Worm (Caenorhabditis elegans): ENCODE data around the gene srr-7.

srr-7 gene

ce11 chrV:15087207-15087706 lies 40.8 kb upstream of the srr-7 start, which contains the start of the genes C01G10.15 and C01G10.6:
C01G10.15 (minus strand) TSS chrV:15087307.
C01G10.6 (plus strand) TSS chrV:15087656.
- TF ChIP-seq drap-1 (GFP tag; optimal IDR thresholded peaks at IDR 0.05): no peak

DNA sequence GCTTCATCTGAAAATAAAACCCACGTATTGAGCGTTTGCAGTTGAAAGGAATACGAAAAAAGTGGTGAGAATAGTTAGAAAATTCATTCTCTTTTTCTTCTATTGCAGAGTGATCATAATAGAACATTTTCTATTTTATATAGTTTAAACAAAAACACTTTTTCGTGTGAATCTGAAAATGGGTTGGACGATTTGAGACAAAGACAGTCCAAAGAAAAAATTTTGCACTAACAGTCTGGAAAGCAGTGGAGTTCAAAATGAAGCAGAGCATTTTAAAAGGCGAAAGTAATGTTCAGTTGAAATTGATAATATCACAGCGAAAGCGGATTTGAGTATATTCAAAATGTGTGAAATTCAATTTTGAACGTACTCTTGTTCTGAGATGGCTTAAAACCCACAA lies 39.4 kb upstream of the srr-7 start, which contains the start of gene C01G10.18:
Gene C01G10.18, minus strand, starts transcription at position 101 of the 400 bp plus-strand sequence.
- no peak for TF ChIP-seq cnd-1 (tag; optimal IDR thresholded peaks at IDR 0.05)

DNA sequence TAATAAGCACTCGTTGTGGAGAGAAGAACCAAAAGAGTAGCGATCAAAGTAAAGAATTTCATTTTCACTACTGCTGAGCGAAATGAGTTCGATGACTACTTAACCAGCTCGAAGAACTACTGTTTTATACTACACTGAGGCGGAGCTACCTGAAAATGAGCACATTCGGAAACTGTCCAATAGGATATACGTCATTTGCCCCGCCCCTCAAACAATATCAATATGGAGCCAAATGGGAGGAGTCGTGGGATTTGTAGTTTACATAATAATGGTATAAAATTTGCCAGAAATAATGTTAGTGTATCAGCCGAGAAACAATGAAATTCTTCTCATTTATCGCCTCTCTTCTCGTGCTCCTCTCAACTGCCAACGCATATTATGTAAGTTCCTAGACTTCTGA lies 38.6 kb upstream of the srr-7 start, which contains the start of the genes C01G10.5 and C01G10.4:
Gene C01G10.5, minus strand, starts transcription at position 101 of the 400 bp plus-strand sequence.
Gene C01G10.4, plus strand, starts transcription at position 303 of the 400 bp plus-strand sequence.
- TF ChIP-seq sem-2 (GFP tag; optimal IDR thresholded peaks at IDR 0.05): no peak
- TF ChIP-seq sptf-1 (tag; optimal IDR thresholded peaks at IDR 0.05): no peak
- TF ChIP-seq snpc-4 (tag; optimal IDR thresholded peaks at IDR 0.05): no peak

ce11 chrV:15090457-15090856 lies 37.6 kb upstream of the srr-7 start, which contains the start of gene C01G10.17:
C01G10.17 (plus strand) TSS chrV:15090757.
- TF ChIP-seq flh-1 (GFP tag; optimal IDR thresholded peaks at IDR 0.05) (no peak), zip-8 (tag; optimal IDR thresholded peaks at IDR 0.05) (no peak), lsy-2 (tag; optimal IDR thresholded peaks at IDR 0.05) (no peak), mls-2 (tag; optimal IDR thresholded peaks at IDR 0.05) (no peak), hlh-1 (tag; optimal IDR thresholded peaks at IDR 0.05) (no peak), elt-1 (tag; optimal IDR thresholded peaks at IDR 0.05; ENCODE audit: borderline replicate concordance, insufficient read depth) (no peak), nhr-76 (tag; optimal IDR thresholded peaks at IDR 0.05) (no peak), nhr-237 (tag; optimal IDR thresholded peaks at IDR 0.05) (no peak), snpc-4 (tag; optimal IDR thresholded peaks at IDR 0.05) (no peak), nhr-28 (tag; optimal IDR thresholded peaks at IDR 0.05) (no peak), lin-32 (GFP tag; optimal IDR thresholded peaks at IDR 0.05) (no peak), lin-13 (tag; optimal IDR thresholded peaks at IDR 0.05) (no peak), ham-2 (GFP tag; optimal IDR thresholded peaks at IDR 0.05) (no peak), drap-1 (GFP tag; optimal IDR thresholded peaks at IDR 0.05) (no peak), ceh-83 (GFP tag; optimal IDR thresholded peaks at IDR 0.05) (no peak), ceh-39 (tag; optimal IDR thresholded peaks at IDR 0.05) (no peak), ceh-43 (GFP tag; optimal IDR thresholded peaks at IDR 0.05) (no peak), sem-2 (GFP tag; optimal IDR thresholded peaks at IDR 0.05) (no peak), nhr-2 (tag; optimal IDR thresholded peaks at IDR 0.05) (no peak), M03D4.4 (tag; optimal IDR thresholded peaks at IDR 0.05) (no peak)

DNA sequence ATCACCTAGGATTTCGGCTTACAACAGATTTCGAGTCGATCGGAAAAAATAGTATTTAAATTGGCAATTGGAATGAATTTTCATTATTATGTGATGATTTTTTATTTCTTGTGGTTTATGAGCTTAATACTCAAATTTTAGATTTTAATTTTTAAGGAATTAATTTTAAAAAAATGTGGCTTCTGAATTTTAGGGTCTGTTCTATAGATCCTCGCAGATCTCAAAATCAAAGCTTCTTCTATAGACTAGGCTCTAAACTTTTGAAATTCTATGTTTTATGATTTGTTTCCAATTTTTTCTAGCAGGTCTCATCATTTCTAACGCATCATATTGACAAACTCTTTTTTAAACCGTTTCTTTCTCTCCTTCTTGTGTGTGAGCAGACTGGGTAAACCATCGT lies 35.4 kb upstream of the srr-7 start, which contains the start of gene txt-12:
Gene txt-12, plus strand, starts transcription at position 301 of the 400 bp plus-strand sequence.
- TF ChIP-seq tbx-8 (GFP tag; optimal IDR thresholded peaks at IDR 0.05) (no peak), sem-2 (GFP tag; optimal IDR thresholded peaks at IDR 0.05) (no peak), lin-32 (GFP tag; optimal IDR thresholded peaks at IDR 0.05) (no peak), unc-120 (tag; optimal IDR thresholded peaks at IDR 0.05; ENCODE audit: poor library complexity, severe bottlenecking) (no peak), bed-3 (GFP tag; optimal IDR thresholded peaks at IDR 0.05) (no peak), ces-1 (GFP tag; optimal IDR thresholded peaks at IDR 0.05) (no peak), pha-4 (tag; optimal IDR thresholded peaks at IDR 0.05) (no peak), nhr-76 (tag; optimal IDR thresholded peaks at IDR 0.05) (no peak)

- no peak for TF ChIP-seq M03D4.4 (tag; optimal IDR thresholded peaks at IDR 0.05)
- no peak for TF ChIP-seq drap-1 (GFP tag; optimal IDR thresholded peaks at IDR 0.05)
- TF ChIP-seq pha-4 (tag; optimal IDR thresholded peaks at IDR 0.05): no peak
- TF ChIP-seq lsy-2 (tag; optimal IDR thresholded peaks at IDR 0.05): no peak
- no peak for TF ChIP-seq nhr-2 (tag; optimal IDR thresholded peaks at IDR 0.05)
- no peak for TF ChIP-seq mab-5 (tag; optimal IDR thresholded peaks at IDR 0.05)
- no peak for TF ChIP-seq ceh-39 (tag; optimal IDR thresholded peaks at IDR 0.05)
- TF ChIP-seq bed-3 (GFP tag; optimal IDR thresholded peaks at IDR 0.05): no peak
- TF ChIP-seq ham-2 (GFP tag; optimal IDR thresholded peaks at IDR 0.05): no peak
- no peak for TF ChIP-seq lin-32 (GFP tag; optimal IDR thresholded peaks at IDR 0.05)
- TF ChIP-seq nhr-76 (tag; optimal IDR thresholded peaks at IDR 0.05): no peak
Observed at ce11 chrV:15094749-15095148, 33.3 kb upstream of the srr-7 start, which contains the start of gene srx-78. srx-78 (plus strand) TSS chrV:15095049.
